Worm (Caenorhabditis elegans) whole organism, L2 larva: ENCODE data around the gene Y45F3A.9.

Source experiments
- C34F6.9 ChIP-seq: fragments of 150-350 bp; optimal IDR thresholded peaks from 2 replicates; lab custom pipeline; 2014; ENCODE audit warnings: missing biosample characterization, missing genetic modification characterization
- F13H6.1 ChIP-seq: sonication (generic microtip); optimal IDR thresholded peaks from 2 replicates; lab custom pipeline; 2016; ENCODE audit warnings: missing genetic modification characterization, missing compliant biosample characterization
- R02D3.7 ChIP-seq: fragments of 150-350 bp; optimal IDR thresholded peaks from 2 replicates; lab custom pipeline; 2014; ENCODE audit warnings: missing biosample characterization, missing genetic modification characterization
- Y55F3AM.14 ChIP-seq: fragments of 200-800 bp; sonication (Bioruptor generic); optimal IDR thresholded peaks from 2 replicates; lab custom pipeline; 2018; ENCODE audit warnings: mild to moderate bottlenecking, missing genetic modification characterization, missing compliant biosample characterization
- ZK546.5 ChIP-seq: sonication (generic microtip); optimal IDR thresholded peaks from 2 replicates; lab custom pipeline; 2017; ENCODE audit warnings: missing biosample characterization, missing genetic modification characterization
- aly-2 ChIP-seq: fragments of 150-350 bp; optimal IDR thresholded peaks from 2 replicates; lab custom pipeline; 2014; ENCODE audit warnings: missing biosample characterization, missing genetic modification characterization
- blmp-1 ChIP-seq: sonication (generic microtip); optimal IDR thresholded peaks from 2 replicates; lab custom pipeline; 2017; ENCODE audit warnings: missing genetic modification characterization, mild to moderate bottlenecking, missing compliant biosample characterization, antibody characterized with exemption, moderate library complexity; ENCODE audit not compliant: insufficient read depth
- crh-2 ChIP-seq: sonication (generic microtip); optimal IDR thresholded peaks from 2 replicates; lab custom pipeline; 2017; ENCODE audit warnings: missing biosample characterization, missing genetic modification characterization
- egl-27 ChIP-seq: sonication (generic microtip); optimal IDR thresholded peaks from 3 replicates; lab custom pipeline; 2017; ENCODE audit warnings: missing biosample characterization, missing genetic modification reagents, missing genetic modification characterization
- elt-1 ChIP-seq: fragments of 150-350 bp; optimal IDR thresholded peaks from 2 replicates; lab custom pipeline; 2014; ENCODE audit warnings: missing biosample characterization, missing genetic modification characterization
- elt-3 ChIP-seq: sonication (generic microtip); optimal IDR thresholded peaks from 2 replicates; lab custom pipeline; 2017; ENCODE audit warnings: missing biosample characterization, missing genetic modification characterization
- fos-1 ChIP-seq: fragments of 150-350 bp; optimal IDR thresholded peaks from 2 replicates; lab custom pipeline; 2014; ENCODE audit warnings: missing biosample characterization, missing genetic modification characterization
- gmeb-1 ChIP-seq: fragments of 150-350 bp; optimal IDR thresholded peaks from 2 replicates; lab custom pipeline; 2014; ENCODE audit warnings: missing biosample characterization, missing genetic modification characterization
- lin-11 ChIP-seq: fragments of 150-350 bp; sonication (generic microtip); optimal IDR thresholded peaks from 2 replicates; lab custom pipeline; 2014; ENCODE audit warnings: missing biosample characterization, missing genetic modification characterization, inconsistent platforms, mixed read lengths
- lin-13 ChIP-seq: fragments of 150-350 bp; optimal IDR thresholded peaks from 2 replicates; lab custom pipeline; 2014; ENCODE audit warnings: missing biosample characterization, missing genetic modification reagents, missing genetic modification characterization
- lin-39 ChIP-seq: fragments of 150-350 bp; optimal IDR thresholded peaks from 2 replicates; lab custom pipeline; 2014; ENCODE audit warnings: missing biosample characterization, missing genetic modification reagents, missing genetic modification characterization
- lsy-2 ChIP-seq, 2 experiments: fragments of 150-350 bp in 1 of 2; sonication (generic microtip) in 1 of 2; optimal IDR thresholded peaks; 2 replicates each; lab custom pipeline; 2014 to 2017; ENCODE audit warnings: missing biosample characterization in 2 of 2, missing genetic modification characterization in 2 of 2
- mab-5 ChIP-seq: fragments of 150-350 bp; optimal IDR thresholded peaks from 2 replicates; lab custom pipeline; 2014; ENCODE audit warnings: missing biosample characterization, missing genetic modification characterization
- mdl-1 ChIP-seq, 2 experiments: fragments of 150-350 bp in 1 of 2; sonication (generic microtip) in 1 of 2; optimal IDR thresholded peaks; 2 replicates each; lab custom pipeline; 2017; ENCODE audit warnings: missing biosample characterization in 2 of 2, missing genetic modification characterization in 2 of 2
- nhr-10 ChIP-seq: sonication (generic microtip); optimal IDR thresholded peaks from 2 replicates; lab custom pipeline; 2017; ENCODE audit warnings: missing biosample characterization, missing genetic modification characterization
- nhr-11 ChIP-seq: fragments of 150-350 bp; optimal IDR thresholded peaks from 2 replicates; lab custom pipeline; 2014; ENCODE audit warnings: missing biosample characterization, missing genetic modification characterization
- nhr-12 ChIP-seq: fragments of 150-350 bp; optimal IDR thresholded peaks from 2 replicates; lab custom pipeline; 2014; ENCODE audit warnings: missing biosample characterization, missing genetic modification characterization
- nhr-129 ChIP-seq: fragments of 150-350 bp; optimal IDR thresholded peaks from 2 replicates; lab custom pipeline; 2014; ENCODE audit warnings: missing biosample characterization, missing genetic modification characterization
- nhr-21 ChIP-seq: fragments of 150-350 bp; optimal IDR thresholded peaks from 2 replicates; lab custom pipeline; 2014; ENCODE audit warnings: missing biosample characterization, missing genetic modification characterization
- nhr-23 ChIP-seq: fragments of 150-350 bp; optimal IDR thresholded peaks from 2 replicates; lab custom pipeline; 2014; ENCODE audit warnings: missing biosample characterization, missing genetic modification reagents, missing genetic modification characterization
- nhr-25 ChIP-seq: fragments of 150-350 bp; sonication (generic microtip); optimal IDR thresholded peaks from 3 replicates; lab custom pipeline; 2014; ENCODE audit warnings: missing biosample characterization, missing genetic modification characterization
- nhr-6 ChIP-seq: fragments of 150-350 bp; optimal IDR thresholded peaks from 2 replicates; lab custom pipeline; 2014; ENCODE audit warnings: missing biosample characterization, missing genetic modification characterization
- nhr-77 ChIP-seq: fragments of 150-350 bp; optimal IDR thresholded peaks from 2 replicates; lab custom pipeline; 2014; ENCODE audit warnings: missing biosample characterization, missing genetic modification characterization
- peb-1 ChIP-seq: fragments of 150-350 bp; optimal IDR thresholded peaks from 2 replicates; lab custom pipeline; 2014; ENCODE audit warnings: missing biosample characterization, missing genetic modification characterization
- sem-4 ChIP-seq: fragments of 150-350 bp; optimal IDR thresholded peaks from 2 replicates; lab custom pipeline; 2014; ENCODE audit warnings: missing biosample characterization, missing genetic modification reagents, missing genetic modification characterization
- sma-3 ChIP-seq: sonication (generic microtip); optimal IDR thresholded peaks from 2 replicates; lab custom pipeline; 2016; ENCODE audit warnings: missing genetic modification reagents, missing genetic modification characterization, missing compliant biosample characterization
- sma-9 ChIP-seq, 2 experiments: fragments of 150-350 bp in 1 of 2; sonication (generic microtip) in 1 of 2; optimal IDR thresholded peaks; 2 replicates each; lab custom pipeline; 2014 to 2016; ENCODE audit warnings: missing genetic modification characterization in 2 of 2, mild to moderate bottlenecking in 1 of 2, missing biosample characterization in 1 of 2, missing compliant biosample characterization in 1 of 2, missing genetic modification reagents in 1 of 2, moderate library complexity in 1 of 2
- snpc-4 ChIP-seq: fragments of 150-350 bp; optimal IDR thresholded peaks from 2 replicates; lab custom pipeline; 2014; ENCODE audit warnings: missing biosample characterization, missing genetic modification characterization
- unc-39 ChIP-seq: fragments of 150-350 bp; optimal IDR thresholded peaks from 2 replicates; lab custom pipeline; 2014; ENCODE audit warnings: missing biosample characterization, missing genetic modification characterization
- unc-55 ChIP-seq: fragments of 150-350 bp; sonication (generic microtip); optimal IDR thresholded peaks from 3 replicates; lab custom pipeline; 2014; ENCODE audit warnings: missing biosample characterization, missing genetic modification reagents, missing genetic modification characterization
- zag-1 ChIP-seq: fragments of 150-350 bp; optimal IDR thresholded peaks from 2 replicates; lab custom pipeline; 2014; ENCODE audit warnings: missing biosample characterization, missing genetic modification characterization
- ztf-1 ChIP-seq: fragments of 200-800 bp; sonication (Bioruptor generic); conservative IDR thresholded peaks from 2 replicates; pipeline ENCODE4 v1.3.6; 2022; ENCODE audit warnings: missing genetic modification characterization, missing compliant biosample characterization
- ztf-4 ChIP-seq: fragments of 150-350 bp; optimal IDR thresholded peaks from 2 replicates; lab custom pipeline; 2014; ENCODE audit warnings: missing biosample characterization, missing genetic modification characterization

Y45F3A.9 gene

DNA sequence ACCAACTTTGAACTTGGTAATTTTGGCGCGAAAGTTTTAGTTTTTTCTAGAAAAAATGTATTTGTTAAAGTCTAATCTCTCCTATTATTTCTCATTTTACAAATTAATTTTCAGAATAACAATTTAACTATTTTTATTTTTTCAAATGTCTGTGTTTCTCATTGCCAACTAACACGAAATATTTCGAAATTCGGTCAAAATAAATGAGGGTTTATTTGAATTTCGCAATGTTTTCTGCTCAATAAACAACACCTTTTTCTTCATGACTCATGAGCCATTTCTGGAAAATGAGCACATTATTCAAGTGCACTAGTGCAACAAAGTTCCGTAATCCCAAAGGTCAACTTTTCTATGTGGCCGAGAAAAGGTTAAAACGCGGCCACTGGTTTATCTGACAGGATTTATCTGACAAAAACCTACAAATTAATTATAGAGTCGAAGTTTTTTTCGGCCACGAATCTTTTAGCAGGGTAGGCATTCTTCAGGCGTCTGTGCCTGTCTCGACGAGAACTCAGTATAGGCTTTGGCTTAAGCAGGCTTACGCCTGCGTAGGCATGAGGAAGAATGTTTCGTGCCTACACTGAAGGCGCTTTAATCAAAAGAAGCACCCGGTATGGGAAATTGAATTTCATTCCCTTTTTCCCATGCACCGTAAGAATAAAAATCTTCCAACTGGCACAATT is 43.5 kb upstream of the Y45F3A.9 start, which contains the start of gene Y39A1A.27:
Gene Y39A1A.27 (plus strand): TSS at position 633 of the 683 bp plus-strand sequence.
- TF ChIP-seq unc-39 (tag; lab: Kevin White, UChicago), result no peak
- peak; percentile 60 for TF ChIP-seq unc-55 (GFP tag; lab: Kevin White, UChicago)
- TF ChIP-seq nhr-6, result no peak

- TF ChIP-seq mab-5 (tag; lab: Kevin White, UChicago) (no peak), snpc-4 (no peak), nhr-11 (no peak), sma-9 (GFP tag; optimal IDR thresholded peaks at IDR 0.05; lab: Kevin White, UChicago) (no peak), sma-9 (tag; optimal IDR thresholded peaks at IDR 0.05; lab: Kevin White, UChicago) (no peak), lin-11 (tag; lab: Kevin White, UChicago) (no peak), elt-1 (no peak), fos-1 (tag; lab: Kevin White, UChicago) (no peak), elt-3 (no peak), lsy-2 (tag; optimal IDR thresholded peaks at IDR 0.05; lab: Kevin White, UChicago) (no peak), sem-4 (no peak), egl-27 (tag; lab: Kevin White, UChicago) (no peak), nhr-25 (tag; lab: Kevin White, UChicago) (no peak), lin-39 (tag; lab: Kevin White, UChicago) (no peak), unc-55 (GFP tag; lab: Kevin White, UChicago) (no peak), nhr-12 (tag; lab: Kevin White, UChicago) (no peak), sma-3 (no peak), nhr-23 (no peak)
These were observed 43.0 kb upstream of the Y45F3A.9 start for ce11 chrIII:10637933-10638332.

DNA sequence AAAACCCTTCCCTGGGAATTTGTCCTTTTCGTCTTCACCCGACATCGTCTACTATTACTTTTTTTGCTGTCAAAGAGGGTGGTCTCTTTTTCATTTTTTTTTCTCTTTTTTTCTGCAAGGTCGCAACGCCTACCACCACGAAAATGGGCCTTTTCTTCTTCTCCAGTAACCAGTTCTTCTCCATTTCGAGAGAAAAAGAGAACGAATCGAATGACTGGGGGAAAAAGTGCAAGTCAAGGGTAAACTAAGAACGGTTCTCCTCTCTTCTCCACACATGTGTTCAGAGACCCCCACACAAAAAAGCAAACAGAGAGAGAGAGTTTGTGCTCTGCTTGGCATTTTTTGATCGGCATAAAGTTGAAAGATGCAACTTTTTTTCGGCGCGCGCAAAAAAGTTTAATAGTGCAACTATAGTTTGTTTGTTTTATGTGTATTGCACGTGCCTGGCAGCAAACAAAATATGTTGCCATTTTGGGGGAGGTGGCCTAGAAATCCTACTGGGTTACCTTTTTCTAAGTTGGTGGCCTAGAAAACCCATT is 41.6 kb upstream of the Y45F3A.9 start:
- TF ChIP-seq snpc-4 (no peak), egl-27 (tag; lab: Kevin White, UChicago) (peak; percentile 32), F13H6.1 (tag; lab: Kevin White, UChicago) (peak; percentile 82), lsy-2 (tag; optimal IDR thresholded peaks at IDR 0.05; lab: Kevin White, UChicago) (no peak), nhr-129 (peak; percentile 32), C34F6.9 (tag; lab: Kevin White, UChicago) (no peak), fos-1 (tag; lab: Kevin White, UChicago) (peak; percentile 33), peb-1 (tag; lab: Kevin White, UChicago) (no peak), nhr-12 (tag; lab: Kevin White, UChicago) (no peak), mdl-1 (tag; optimal IDR thresholded peaks at IDR 0.05; lab: Kevin White, UChicago) (no peak), nhr-11 (no peak), nhr-10 (no peak), unc-39 (tag; lab: Kevin White, UChicago) (no peak), elt-3 (no peak), sem-4 (no peak), sma-9 (GFP tag; optimal IDR thresholded peaks at IDR 0.05; lab: Kevin White, UChicago) (peak; percentile 41), sma-9 (tag; optimal IDR thresholded peaks at IDR 0.05; lab: Kevin White, UChicago) (no peak), lin-39 (tag; lab: Kevin White, UChicago) (no peak), blmp-1 (tag; lab: Kevin White, UChicago) (peak; percentile 44)

DNA sequence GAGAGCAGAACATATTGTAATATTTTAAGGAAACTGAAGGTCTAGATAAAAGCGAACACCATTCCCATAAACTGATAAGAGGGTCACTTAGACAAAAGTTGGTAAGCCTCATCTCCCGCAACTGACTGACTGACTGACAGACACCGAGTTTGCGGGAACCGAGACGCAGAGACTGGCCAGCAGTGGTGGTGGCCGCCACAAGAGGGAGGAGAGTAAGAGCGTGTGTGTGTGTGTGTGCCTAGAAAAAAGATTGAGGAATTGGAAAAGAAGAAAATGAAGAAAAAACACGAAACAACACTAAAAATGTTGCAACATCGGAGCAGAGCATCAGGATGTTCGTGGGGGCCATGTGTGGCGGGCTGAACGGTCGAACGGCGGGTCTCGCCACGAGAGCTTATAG is 39.6 kb upstream of the Y45F3A.9 start:
- TF ChIP-seq lin-39 (tag; lab: Kevin White, UChicago), result no peak
- peak; percentile 57 for TF ChIP-seq Y55F3AM.14 (GFP tag; lab: Kevin White, UChicago)
- peak; percentile 17 for TF ChIP-seq zag-1 (tag; lab: Kevin White, UChicago)
- TF ChIP-seq ZK546.5, result no peak
- no peak for TF ChIP-seq unc-55 (GFP tag; lab: Kevin White, UChicago)
- TF ChIP-seq fos-1 (tag; lab: Kevin White, UChicago), result peak; percentile 32

ce11 chrIII:10634034-10634433 is 39.1 kb upstream of the Y45F3A.9 start:
- peak; percentile 54 for TF ChIP-seq gmeb-1 (tag; lab: Kevin White, UChicago)
- TF ChIP-seq peb-1 (tag; lab: Kevin White, UChicago), result no peak
- TF ChIP-seq unc-39 (tag; lab: Kevin White, UChicago), result no peak
- no peak for TF ChIP-seq R02D3.7 (tag; lab: Kevin White, UChicago)
- peak; percentile 96 for TF ChIP-seq unc-55 (GFP tag; lab: Kevin White, UChicago)
- TF ChIP-seq fos-1 (tag; lab: Kevin White, UChicago), result peak; percentile 73
- TF ChIP-seq nhr-77 (tag; lab: Kevin White, UChicago), result no peak
- TF ChIP-seq sma-9 (GFP tag; optimal IDR thresholded peaks at IDR 0.05; lab: Kevin White, UChicago), result peak; percentile 94
- TF ChIP-seq sma-9 (tag; optimal IDR thresholded peaks at IDR 0.05; lab: Kevin White, UChicago), result no peak
- TF ChIP-seq zag-1 (tag; lab: Kevin White, UChicago), result peak; percentile 93
- peak; percentile 86 for TF ChIP-seq crh-2 (tag; lab: Kevin White, UChicago)
- peak; percentile 97 for TF ChIP-seq F13H6.1 (tag; lab: Kevin White, UChicago)
- TF ChIP-seq aly-2 (tag; lab: Kevin White, UChicago), result no peak
- TF ChIP-seq blmp-1 (tag; lab: Kevin White, UChicago), result peak; percentile 57
- peak; percentile 86 for TF ChIP-seq lin-13 (GFP tag; lab: Kevin White, UChicago)
- peak; percentile 54 for TF ChIP-seq nhr-6
- no peak for TF ChIP-seq nhr-11
- TF ChIP-seq ZK546.5, result peak; percentile 17
- TF ChIP-seq ztf-1 (GFP tag; lab: Robert Waterston, UW), result no peak
- TF ChIP-seq nhr-12 (tag; lab: Kevin White, UChicago), result no peak
- no peak for TF ChIP-seq lin-39 (tag; lab: Kevin White, UChicago)
- TF ChIP-seq lin-11 (tag; lab: Kevin White, UChicago), result peak; percentile 91
- TF ChIP-seq ztf-4, result peak; percentile 72
- TF ChIP-seq nhr-21, result peak; percentile 87
- peak; percentile 89 for TF ChIP-seq nhr-25 (tag; lab: Kevin White, UChicago)
- peak; percentile 71 to 87 for TF ChIP-seq mdl-1 (tag; optimal IDR thresholded peaks at IDR 0.05; lab: Kevin White, UChicago)
- no peak for TF ChIP-seq nhr-23
- peak; percentile 89 for TF ChIP-seq egl-27 (tag; lab: Kevin White, UChicago)
